Fruit fly (Drosophila melanogaster) whole organism, embryonic: ENCODE data around the gene CG12702.

Experiments
- Abd-B ChIP-seq: fragments of 200-800 bp; sonication (Bioruptor generic); optimal IDR thresholded peaks from 2 replicates; lab custom pipeline; 2018; ENCODE audit warnings: missing biosample characterization, mild to moderate bottlenecking, missing genetic modification characterization, moderate library complexity
- Ada2b ChIP-seq: fragments of 200-800 bp; sonication (Bioruptor generic); IDR thresholded peaks from 2 replicates; pipeline ENCODE4 v1.3.6; 2022; ENCODE audit warnings: missing biosample characterization, missing genetic modification characterization
- Adf1 ChIP-seq: fragments of 200-800 bp; sonication (Bioruptor generic); IDR thresholded peaks from 2 replicates; pipeline ENCODE4 v1.3.6; 2022; ENCODE audit warnings: missing biosample characterization, missing genetic modification characterization
- CG10462 ChIP-seq: fragments of 200-800 bp; sonication (Bioruptor generic); optimal IDR thresholded peaks from 2 replicates; lab custom pipeline; 2016; ENCODE audit warnings: missing biosample characterization, missing genetic modification characterization
- CG12236 ChIP-seq: fragments of 200-800 bp; sonication (Bioruptor generic); optimal IDR thresholded peaks from 2 replicates; lab custom pipeline; 2016; ENCODE audit warnings: missing biosample characterization, missing genetic modification characterization
- CG13287 ChIP-seq: fragments of 200-800 bp; sonication (Bioruptor generic); IDR thresholded peaks from 2 replicates; pipeline ENCODE4 v1.3.6; 2022; ENCODE audit warnings: missing biosample characterization, missing genetic modification characterization; ENCODE audit not compliant: partially characterized antibody
- CG15073 ChIP-seq: fragments of 200-800 bp; sonication (Bioruptor generic); optimal IDR thresholded peaks from 2 replicates; lab custom pipeline; 2016; ENCODE audit warnings: missing biosample characterization, missing genetic modification characterization
- CG1529 ChIP-seq: fragments of 200-800 bp; sonication (Bioruptor generic); optimal IDR thresholded peaks from 3 replicates; lab custom pipeline; 2018; ENCODE audit warnings: missing biosample characterization, missing genetic modification characterization
- CG18011 ChIP-seq: fragments of 200-800 bp; sonication (Bioruptor generic); optimal IDR thresholded peaks from 2 replicates; lab custom pipeline; 2017; ENCODE audit warnings: missing biosample characterization, missing genetic modification characterization, mild to moderate bottlenecking, moderate library complexity, missing genotype
- CG1832 ChIP-seq: fragments of 200-800 bp; sonication (Bioruptor generic); optimal IDR thresholded peaks from 2 replicates; lab custom pipeline; 2017; ENCODE audit warnings: missing biosample characterization, mild to moderate bottlenecking, missing genetic modification characterization, inconsistent platforms
- CG31224 ChIP-seq: fragments of 200-800 bp; sonication (Bioruptor generic); IDR thresholded peaks from 2 replicates; pipeline ENCODE4 v1.3.6; 2022; ENCODE audit warnings: missing biosample characterization, missing genetic modification characterization
- CG31365 ChIP-seq: fragments of 200-800 bp; sonication (Bioruptor generic); optimal IDR thresholded peaks from 2 replicates; lab custom pipeline; 2018; ENCODE audit warnings: missing biosample characterization, mild to moderate bottlenecking, missing genetic modification characterization
- CG33557 ChIP-seq: fragments of 200-800 bp; sonication (Bioruptor generic); optimal IDR thresholded peaks from 2 replicates; lab custom pipeline; 2019; ENCODE audit warnings: missing biosample characterization, mild to moderate bottlenecking, missing genetic modification characterization, moderate library complexity
- CG34376 ChIP-seq: fragments of 200-800 bp; sonication (Bioruptor generic); optimal IDR thresholded peaks from 2 replicates; lab custom pipeline; 2018; ENCODE audit warnings: missing biosample characterization, mild to moderate bottlenecking, missing genetic modification characterization
- CG4328 ChIP-seq: fragments of 200-800 bp; sonication (Bioruptor generic); optimal IDR thresholded peaks from 3 replicates; lab custom pipeline; 2017; ENCODE audit warnings: missing biosample characterization, missing genetic modification reagents, missing genetic modification characterization
- CG43689 ChIP-seq: fragments of 200-800 bp; sonication (Bioruptor generic); IDR thresholded peaks from 2 replicates; pipeline ENCODE4 v1.3.6; 2022; ENCODE audit warnings: missing biosample characterization, missing genetic modification characterization
- CG6813 ChIP-seq: fragments of 200-800 bp; sonication (Bioruptor generic); optimal IDR thresholded peaks from 2 replicates; lab custom pipeline; 2017; ENCODE audit warnings: missing biosample characterization, missing genetic modification characterization, mild to moderate bottlenecking, moderate library complexity, missing genetic modification reagents
- CG7556 ChIP-seq: fragments of 200-800 bp; sonication (Bioruptor generic); optimal IDR thresholded peaks from 2 replicates; lab custom pipeline; 2017; ENCODE audit warnings: missing biosample characterization, mild to moderate bottlenecking, missing genetic modification characterization
- CG7786 ChIP-seq: fragments of 200-800 bp; sonication (Bioruptor generic); optimal IDR thresholded peaks from 2 replicates; lab custom pipeline; 2016; ENCODE audit warnings: missing biosample characterization, missing genetic modification characterization
- CG7839 ChIP-seq: fragments of 200-800 bp; sonication (Bioruptor generic); optimal IDR thresholded peaks from 3 replicates; lab custom pipeline; 2018; ENCODE audit warnings: missing biosample characterization, mild to moderate bottlenecking, missing genetic modification characterization, moderate library complexity
- CG7963 ChIP-seq: fragments of 200-800 bp; sonication (Bioruptor generic); IDR thresholded peaks from 3 replicates; pipeline ENCODE4 v1.3.6; 2022; ENCODE audit warnings: missing biosample characterization, missing genetic modification characterization; ENCODE audit not compliant: partially characterized antibody
- CG8290 ChIP-seq, 3 experiments: fragments of 200-800 bp; sonication (Bioruptor generic); optimal IDR thresholded peaks; 2 replicates each; lab custom pipeline; 2016 to 2019; ENCODE audit warnings: missing biosample characterization in 3 of 3, missing genetic modification characterization in 3 of 3, mild to moderate bottlenecking in 2 of 3, moderate library complexity in 1 of 3
- CG8924 ChIP-seq: fragments of 200-800 bp; optimal IDR thresholded peaks from 3 replicates; lab custom pipeline; 2019; ENCODE audit warnings: missing biosample characterization, mild to moderate bottlenecking, missing genetic modification characterization, moderate library complexity
- CG9727 ChIP-seq: fragments of 200-800 bp; sonication (Bioruptor generic); optimal IDR thresholded peaks from 3 replicates; lab custom pipeline; 2017; ENCODE audit warnings: missing biosample characterization, mild to moderate bottlenecking, missing genetic modification characterization
- CG9797 ChIP-seq: fragments of 200-800 bp; sonication (Bioruptor generic); optimal IDR thresholded peaks from 3 replicates; lab custom pipeline; 2018; ENCODE audit warnings: missing biosample characterization, mild to moderate bottlenecking, missing genetic modification characterization
- Dad ChIP-seq: fragments of 200-800 bp; sonication (Bioruptor generic); optimal IDR thresholded peaks from 3 replicates; lab custom pipeline; 2016; ENCODE audit warnings: missing biosample characterization, missing genetic modification characterization
- Dip2 ChIP-seq: fragments of 200-800 bp; sonication (Bioruptor generic); IDR thresholded peaks from 2 replicates; pipeline ENCODE4 v1.3.6; 2022; ENCODE audit warnings: missing biosample characterization, missing genetic modification characterization
- Elba2 ChIP-seq: fragments of 200-800 bp; sonication (Bioruptor generic); optimal IDR thresholded peaks from 3 replicates; lab custom pipeline; 2016; ENCODE audit warnings: missing biosample characterization, missing genetic modification characterization
- Gug ChIP-seq: fragments of 200-800 bp; sonication (Bioruptor generic); IDR thresholded peaks from 4 replicates; pipeline ENCODE4 v1.3.6; 2022; ENCODE audit warnings: missing biosample characterization, missing genetic modification characterization
- H15 ChIP-seq: fragments of 200-800 bp; sonication (Bioruptor generic); IDR thresholded peaks from 3 replicates; pipeline ENCODE4 v1.3.6; 2022; ENCODE audit warnings: missing biosample characterization, missing genetic modification characterization
- Hr39 ChIP-seq: fragments of >200 bp; optimal IDR thresholded peaks from 2 replicates; lab custom pipeline; 2017
- Hr51 ChIP-seq, 2 experiments: fragments of 200-800 bp; sonication (Bioruptor generic); optimal IDR thresholded peaks; 2 replicates in 1 of 2; 3 replicates in 1 of 2; lab custom pipeline; 2016 to 2018; ENCODE audit warnings: missing biosample characterization in 2 of 2, missing genetic modification characterization in 2 of 2, mild to moderate bottlenecking in 1 of 2, moderate library complexity in 1 of 2
- NC2α ChIP-seq: fragments of 200-800 bp; sonication (Bioruptor generic); optimal IDR thresholded peaks from 2 replicates; lab custom pipeline; 2016; ENCODE audit warnings: missing biosample characterization, missing genetic modification characterization
- Usf ChIP-seq: fragments of 200-800 bp; sonication (Bioruptor generic); optimal IDR thresholded peaks from 2 replicates; lab custom pipeline; 2017; ENCODE audit warnings: missing genotype, missing biosample characterization, missing genetic modification characterization
- abd-A ChIP-seq: fragments of 200-800 bp; sonication (Bioruptor generic); optimal IDR thresholded peaks from 3 replicates; lab custom pipeline; 2019; ENCODE audit warnings: missing biosample characterization, mild to moderate bottlenecking, missing genetic modification characterization, moderate library complexity
- bab2 ChIP-seq: fragments of 200-800 bp; sonication (Bioruptor generic); optimal IDR thresholded peaks from 2 replicates; lab custom pipeline; 2016; ENCODE audit warnings: missing biosample characterization, missing genetic modification characterization
- bcd ChIP-seq: fragments of 200-800 bp; sonication (Bioruptor generic); optimal IDR thresholded peaks from 2 replicates; lab custom pipeline; 2017; ENCODE audit warnings: missing biosample characterization, mild to moderate bottlenecking, missing genetic modification characterization
- caup ChIP-seq: fragments of 200-800 bp; sonication (Bioruptor generic); optimal IDR thresholded peaks from 3 replicates; lab custom pipeline; 2017; ENCODE audit warnings: missing biosample characterization, mild to moderate bottlenecking, missing genetic modification characterization, moderate library complexity; ENCODE audit not compliant: severe bottlenecking
- corto ChIP-seq: fragments of 200-800 bp; sonication (Bioruptor generic); optimal IDR thresholded peaks from 2 replicates; lab custom pipeline; 2016; ENCODE audit warnings: missing biosample characterization, mild to moderate bottlenecking, missing genetic modification characterization, moderate library complexity
- crc ChIP-seq: fragments of 200-800 bp; sonication (Bioruptor generic); optimal IDR thresholded peaks from 2 replicates; lab custom pipeline; 2016; ENCODE audit warnings: missing biosample characterization, missing genetic modification characterization
- gro ChIP-seq: fragments of 200-800 bp; sonication (Bioruptor generic); optimal IDR thresholded peaks from 2 replicates; lab custom pipeline; 2016; ENCODE audit warnings: missing biosample characterization, missing genetic modification characterization
- lov ChIP-seq, 2 experiments: fragments of 200-800 bp in 1 of 2; fragments of >200 bp in 1 of 2; sonication (Bioruptor generic) in 1 of 2; IDR thresholded peaks in 1 of 2; optimal IDR thresholded peaks in 1 of 2; 2 replicates in 1 of 2; 3 replicates in 1 of 2; pipeline versions ENCODE4 v1.3.6 to Lab custom; 2017 to 2022; ENCODE audit warnings: missing biosample characterization in 1 of 2, missing genetic modification characterization in 1 of 2
- otp ChIP-seq: fragments of 200-800 bp; sonication (Bioruptor generic); IDR thresholded peaks from 3 replicates; pipeline ENCODE4, ENCODE4 v1.3.6; 2022; ENCODE audit warnings: missing biosample characterization, missing genetic modification characterization
- pnt ChIP-seq: fragments of 200-800 bp; sonication (Bioruptor generic); optimal IDR thresholded peaks from 3 replicates; lab custom pipeline; 2016; ENCODE audit warnings: missing biosample characterization, missing genetic modification characterization
- psq ChIP-seq: fragments of 200-800 bp; sonication (Bioruptor generic); optimal IDR thresholded peaks from 2 replicates; lab custom pipeline; 2017; ENCODE audit warnings: missing biosample characterization, missing genetic modification characterization
- sens-2 ChIP-seq: fragments of 200-800 bp; sonication (Bioruptor generic); IDR thresholded peaks from 2 replicates; pipeline ENCODE4 v1.3.6; 2022; ENCODE audit warnings: missing biosample characterization, missing genetic modification characterization
- slp2 ChIP-seq: fragments of 200-800 bp; sonication (Bioruptor generic); optimal IDR thresholded peaks from 2 replicates; lab custom pipeline; 2016; ENCODE audit warnings: missing biosample characterization, missing genetic modification characterization
- tll ChIP-seq, 2 experiments: fragments of 200-800 bp in 1 of 2; fragments of >200 bp in 1 of 2; sonication (Bioruptor generic) in 1 of 2; optimal IDR thresholded peaks; 2 replicates each; lab custom pipeline; 2017 to 2019; ENCODE audit warnings: missing biosample characterization in 2 of 2, missing genetic modification characterization in 2 of 2, mild to moderate bottlenecking in 1 of 2, moderate library complexity in 1 of 2
- ttk ChIP-seq: fragments of 200-800 bp; sonication (Bioruptor generic); IDR thresholded peaks from 2 replicates; pipeline ENCODE4 v2.1.2; 2022; ENCODE audit warnings: missing biosample characterization, missing genetic modification characterization
- unpg ChIP-seq: fragments of 200-800 bp; sonication (Bioruptor generic); optimal IDR thresholded peaks from 3 replicates; lab custom pipeline; 2018; ENCODE audit warnings: missing biosample characterization, mild to moderate bottlenecking, missing genetic modification characterization, moderate library complexity
- z ChIP-seq: fragments of 200-800 bp; sonication (Bioruptor generic); IDR thresholded peaks from 3 replicates; pipeline ENCODE4 v1.3.6; 2022; ENCODE audit warnings: missing biosample characterization, missing genetic modification characterization

CG12702 gene

dm6 chrX:19783457-19783856 lies 18.8 kb upstream of the CG12702 start, which contains the start of gene zld (continued):
- no peak for TF ChIP-seq bcd (GFP tag; lab: Kevin White, UChicago)
- no peak for TF ChIP-seq Ada2b
- no peak for TF ChIP-seq CG7963
- TF ChIP-seq Gug (GFP tag; lab: Robert Waterston, UW): no peak
- TF ChIP-seq lov (optimal IDR thresholded peaks at IDR 0.05; lab: Kevin White, UChicago): no peak
- 0 out of 3 replicates have a peak, but pooled peaks have one; percentile 60 for TF ChIP-seq lov (GFP tag; IDR thresholded peaks at IDR 0.05; lab: Robert Waterston, UW)
- TF ChIP-seq CG9727 (GFP tag; lab: Kevin White, UChicago): peak; percentile 11
- no peak for TF ChIP-seq psq (GFP tag; lab: Kevin White, UChicago)
- TF ChIP-seq CG1529 (GFP tag; lab: Kevin White, UChicago): no peak
- no peak for TF ChIP-seq CG10462
- TF ChIP-seq CG7786 (GFP tag; lab: Kevin White, UChicago): no peak
- TF ChIP-seq CG13287 (GFP tag; lab: Robert Waterston, UW): no peak
- TF ChIP-seq H15 (GFP tag; lab: Robert Waterston, UW): no peak
- TF ChIP-seq pnt: no peak
- no peak for TF ChIP-seq bab2 (GFP tag; lab: Kevin White, UChicago)
- TF ChIP-seq z (GFP tag; lab: Robert Waterston, UW): no peak
- no peak for TF ChIP-seq CG31224 (GFP tag; lab: Robert Waterston, UW)
- no peak for TF ChIP-seq NC2α (GFP tag; lab: Kevin White, UChicago)
- no peak for TF ChIP-seq CG8290 (GFP tag; optimal IDR thresholded peaks at IDR 0.05; lab: Kevin White, UChicago)
- TF ChIP-seq CG8290 (tag; optimal IDR thresholded peaks at IDR 0.05; lab: Kevin White, UChicago): peak in 1 of 2 experiments; percentile 32
- TF ChIP-seq CG1832 (GFP tag; lab: Kevin White, UChicago): peak; percentile 71
- TF ChIP-seq CG12236 (GFP tag; lab: Kevin White, UChicago): no peak
- no peak for TF ChIP-seq CG7839
- TF ChIP-seq Usf (GFP tag; lab: Kevin White, UChicago): no peak
- TF ChIP-seq CG9797 (GFP tag; lab: Kevin White, UChicago): no peak
- TF ChIP-seq Dip2: no peak
- TF ChIP-seq CG18011 (GFP tag; lab: Kevin White, UChicago): no peak
- no peak for TF ChIP-seq caup (GFP tag; lab: Kevin White, UChicago)
- no peak for TF ChIP-seq slp2 (GFP tag; lab: Kevin White, UChicago)
- TF ChIP-seq CG34376: no peak
- TF ChIP-seq corto (GFP tag; lab: Kevin White, UChicago): no peak
- no peak for TF ChIP-seq crc (GFP tag; lab: Kevin White, UChicago)
- TF ChIP-seq CG4328 (GFP tag; lab: Kevin White, UChicago): no peak
- no peak for TF ChIP-seq sens-2 (GFP tag; lab: Robert Waterston, UW)
- TF ChIP-seq unpg (GFP tag; lab: Kevin White, UChicago): no peak
- TF ChIP-seq CG33557: no peak
- TF ChIP-seq Hr51 (GFP tag; optimal IDR thresholded peaks at IDR 0.05; lab: Kevin White, UChicago): no peak
- TF ChIP-seq ttk (GFP tag; lab: Robert Waterston, UW): no peak
- no peak for TF ChIP-seq Dad (GFP tag; lab: Kevin White, UChicago)
- TF ChIP-seq CG15073 (GFP tag; lab: Kevin White, UChicago): no peak
- TF ChIP-seq CG8924: peak; percentile 43
- TF ChIP-seq tll (GFP tag; optimal IDR thresholded peaks at IDR 0.05; lab: Kevin White, UChicago): peak in 1 of 2 experiments; percentile 32
- TF ChIP-seq CG43689 (GFP tag; lab: Robert Waterston, UW): no peak
- TF ChIP-seq CG31365 (tag; lab: Kevin White, UChicago): no peak
- TF ChIP-seq Adf1: peak; percentile 98
- TF ChIP-seq Abd-B: no peak
- no peak for TF ChIP-seq gro (GFP tag; lab: Kevin White, UChicago)
- no peak for TF ChIP-seq Elba2 (GFP tag; lab: Kevin White, UChicago)
- TF ChIP-seq CG6813 (GFP tag; lab: Kevin White, UChicago): no peak
- TF ChIP-seq Hr39: no peak
- TF ChIP-seq otp: no peak
- no peak for TF ChIP-seq CG7556 (GFP tag; lab: Kevin White, UChicago)
- no peak for TF ChIP-seq abd-A (tag; lab: Kevin White, UChicago)
